Worm (Caenorhabditis elegans): ENCODE results near the gene Y22D7AL.6.

DNA sequence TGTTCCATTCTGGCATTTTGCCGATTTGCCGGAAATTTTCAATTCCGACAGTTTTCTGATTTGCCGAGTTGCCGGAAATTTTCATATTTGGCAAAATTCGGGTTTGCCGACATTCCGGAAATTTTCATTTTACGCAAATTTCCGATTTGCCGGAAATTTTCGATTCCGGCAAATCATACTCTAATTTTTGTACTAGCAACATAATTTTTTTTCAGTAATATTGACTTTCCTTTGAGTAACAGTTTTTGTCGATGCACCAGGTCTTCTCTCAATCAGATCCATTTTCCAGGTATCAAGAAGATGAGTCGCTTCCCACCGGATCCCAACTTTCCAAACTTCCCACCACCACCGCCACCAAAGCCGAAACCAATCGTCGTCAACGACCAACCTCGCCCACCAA lies 36.4 kb downstream of the Y22D7AL.6 start, which contains the start of gene Y22D7AL.3:
- TF ChIP-seq nhr-76 (tag; optimal IDR thresholded peaks at IDR 0.05): no peak
- TF ChIP-seq mep-1 (tag; optimal IDR thresholded peaks at IDR 0.05): no peak
- no peak for TF ChIP-seq lin-13 (tag; optimal IDR thresholded peaks at IDR 0.05)
- no peak for TF ChIP-seq snpc-4 (tag; optimal IDR thresholded peaks at IDR 0.05)
- TF ChIP-seq unc-120 (tag; optimal IDR thresholded peaks at IDR 0.05; ENCODE audit: poor library complexity, severe bottlenecking): no peak
- TF ChIP-seq nhr-12 (tag; optimal IDR thresholded peaks at IDR 0.05): no peak
- TF ChIP-seq unc-62 (GFP tag; optimal IDR thresholded peaks at IDR 0.05): no peak
- TF ChIP-seq ztf-11 (tag; optimal IDR thresholded peaks at IDR 0.05): no peak
